ENCODE assay signal across 1 worm cellular context in the genomic region with DNA sequence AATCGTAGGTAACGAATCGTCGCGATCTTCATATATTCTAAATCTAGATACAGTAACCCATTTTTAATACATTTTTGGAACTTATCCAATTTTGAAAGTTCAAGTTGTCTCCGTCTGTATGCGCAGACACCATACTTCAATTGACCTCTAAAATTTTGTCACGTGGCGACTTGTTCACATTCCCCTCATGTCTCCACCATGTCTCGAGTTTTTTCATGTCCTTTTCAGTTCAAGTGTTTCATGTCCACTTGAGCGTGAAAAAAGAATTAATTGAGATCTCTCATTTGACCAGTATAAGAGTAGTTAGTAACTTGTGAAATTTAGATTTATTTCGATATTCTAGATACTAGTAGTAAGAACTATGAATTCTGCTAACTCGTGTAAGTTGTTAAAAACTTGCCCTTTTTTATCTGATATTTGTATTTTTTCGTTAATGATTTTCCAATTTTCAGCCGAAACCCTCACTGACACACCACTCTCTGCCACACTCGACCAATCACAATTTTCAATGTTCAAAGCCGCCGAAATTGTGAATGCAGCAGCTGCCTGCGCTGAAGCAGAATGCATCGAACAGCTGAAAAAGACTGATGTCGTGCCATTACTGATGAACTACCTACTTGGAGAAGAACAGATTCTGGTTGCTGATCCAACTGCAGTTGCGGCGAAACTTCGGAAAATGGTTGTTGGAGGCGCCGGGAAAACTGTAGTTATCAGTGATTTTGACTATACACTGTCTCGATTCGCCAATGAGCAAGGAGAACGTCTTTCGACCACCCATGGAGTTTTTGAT.
TF ChIP-seq lines count a peak whose summit lies in the region.

No protein-coding gene starts in this region.

TF ChIP-seq in whole organism, L1 larva, 84 proteins besides CTCF, POLR2A, EP300 and RAD21 (continued from another document):
- TF ChIP-seq nhr-71 (tag; optimal IDR thresholded peaks at IDR 0.05; lab: Kevin White, UChicago) (peak; percentile 72), lsy-2 (tag; optimal IDR thresholded peaks at IDR 0.05; lab: Kevin White, UChicago) (peak; percentile 34 to 52), lin-15B (tag; optimal IDR thresholded peaks at IDR 0.05; lab: Kevin White, UChicago) (no peak), nhr-28 (tag; optimal IDR thresholded peaks at IDR 0.05; lab: Kevin White, UChicago) (no peak), dsc-1 (tag; optimal IDR thresholded peaks at IDR 0.05; lab: Kevin White, UChicago) (no peak), hlh-4 (tag; optimal IDR thresholded peaks at IDR 0.05; lab: Kevin White, UChicago) (no peak), hpl-2 (GFP tag; optimal IDR thresholded peaks at IDR 0.05; lab: Kevin White, UChicago) (no peak), aly-2 (tag; optimal IDR thresholded peaks at IDR 0.05; lab: Kevin White, UChicago) (no peak), skn-1 (tag; optimal IDR thresholded peaks at IDR 0.05; lab: Kevin White, UChicago) (no peak), nhr-19 (GFP tag; conservative IDR thresholded peaks at IDR 0.05; lab: Robert Waterston, UW) (peak; percentile 32; the same call in 1 of the 2 replicates), swsn-7 (tag; optimal IDR thresholded peaks at IDR 0.05; lab: Kevin White, UChicago) (peak; percentile 19), blmp-1 (tag; optimal IDR thresholded peaks at IDR 0.05; lab: Kevin White, UChicago) (peak; percentile 46), C16A3.4 (tag; optimal IDR thresholded peaks at IDR 0.05; lab: Kevin White, UChicago) (no peak), nhr-11 (tag; optimal IDR thresholded peaks at IDR 0.05; lab: Kevin White, UChicago) (no peak), fkh-10 (GFP tag; optimal IDR thresholded peaks at IDR 0.05; lab: Kevin White, UChicago) (peak; percentile 50), nhr-85 (tag; lab: Kevin White, UChicago) (peak; percentile 91), pqm-1 (tag; optimal IDR thresholded peaks at IDR 0.05; lab: Kevin White, UChicago) (no peak), snpc-4 (tag; optimal IDR thresholded peaks at IDR 0.05; lab: Kevin White, UChicago) (no peak), nhr-47 (tag; optimal IDR thresholded peaks at IDR 0.05; lab: Kevin White, UChicago) (peak; percentile 12), mep-1 (tag; optimal IDR thresholded peaks at IDR 0.05; lab: Kevin White, UChicago) (peak; percentile 59), egl-27 (tag; optimal IDR thresholded peaks at IDR 0.05; lab: Kevin White, UChicago) (no peak), ceh-82 (tag; optimal IDR thresholded peaks at IDR 0.05; lab: Kevin White, UChicago) (peak in 1 of 3 experiments; percentile 12), jun-1 (tag; optimal IDR thresholded peaks at IDR 0.05; lab: Kevin White, UChicago) (no peak), ceh-90 (tag; optimal IDR thresholded peaks at IDR 0.05; lab: Kevin White, UChicago) (no peak), nhr-77 (tag; optimal IDR thresholded peaks at IDR 0.05; lab: Kevin White, UChicago) (no peak), fkh-8 (tag; optimal IDR thresholded peaks at IDR 0.05; lab: Kevin White, UChicago) (peak; percentile 13), grh-1 (GFP tag; IDR thresholded peaks at IDR 0.05; lab: Robert Waterston, UW) (peak; percentile 52; the same call in 1 of the 2 replicates)
